Worm (Caenorhabditis elegans) whole organism, mixed stage, embryonic: ENCODE results near the gene nhr-65.

Source experiments
- M03D4.4 ChIP-seq: sonication (generic microtip); optimal IDR thresholded peaks from 2 replicates; lab custom pipeline; 2017; ENCODE audit warnings: mild to moderate bottlenecking, missing genetic modification characterization, missing compliant biosample characterization
- blmp-1 ChIP-seq: fragments of 150-350 bp; optimal IDR thresholded peaks from 2 replicates; lab custom pipeline; 2014; ENCODE audit warnings: missing biosample characterization, missing genetic modification characterization
- ceh-39 ChIP-seq: fragments of 150-350 bp; optimal IDR thresholded peaks from 2 replicates; lab custom pipeline; 2014; ENCODE audit warnings: missing biosample characterization, missing genetic modification characterization
- ceh-43 ChIP-seq: fragments of 200-800 bp; sonication (Bioruptor generic); optimal IDR thresholded peaks from 2 replicates; lab custom pipeline; 2018; ENCODE audit warnings: mild to moderate bottlenecking, missing genetic modification characterization, moderate library complexity, missing compliant biosample characterization
- ceh-83 ChIP-seq: fragments of 200-800 bp; sonication (Bioruptor generic); optimal IDR thresholded peaks from 2 replicates; lab custom pipeline; 2018; ENCODE audit warnings: mild to moderate bottlenecking, missing genetic modification characterization, missing compliant biosample characterization
- ces-1 ChIP-seq: fragments of 150-350 bp; optimal IDR thresholded peaks from 2 replicates; lab custom pipeline; 2014; ENCODE audit warnings: missing biosample characterization, missing genetic modification reagents, missing genetic modification characterization
- cnd-1 ChIP-seq: fragments of 200-800 bp; sonication (Bioruptor generic); optimal IDR thresholded peaks from 2 replicates; lab custom pipeline; 2018; ENCODE audit warnings: mild to moderate bottlenecking, missing genetic modification characterization, missing compliant biosample characterization
- drap-1 ChIP-seq: fragments of 200-800 bp; sonication (Bioruptor generic); optimal IDR thresholded peaks from 3 replicates; lab custom pipeline; 2018; ENCODE audit warnings: mild to moderate bottlenecking, missing genetic modification characterization, missing compliant biosample characterization
- elt-1 ChIP-seq: sonication (generic microtip); optimal IDR thresholded peaks from 2 replicates; lab custom pipeline; 2017; ENCODE audit warnings: missing genetic modification characterization, mild to moderate bottlenecking, missing compliant biosample characterization, antibody characterized with exemption, moderate library complexity, borderline replicate concordance; ENCODE audit not compliant: insufficient read depth
- elt-3 ChIP-seq: fragments of 150-350 bp; optimal IDR thresholded peaks from 2 replicates; lab custom pipeline; 2014; ENCODE audit warnings: missing biosample characterization, missing genetic modification characterization
- flh-1 ChIP-seq: fragments of 200-800 bp; sonication (Bioruptor generic); optimal IDR thresholded peaks from 2 replicates; lab custom pipeline; 2018; ENCODE audit warnings: mild to moderate bottlenecking, missing genetic modification characterization, moderate library complexity, missing compliant biosample characterization
- ham-2 ChIP-seq: fragments of 200-800 bp; sonication (Bioruptor generic); optimal IDR thresholded peaks from 2 replicates; lab custom pipeline; 2018; ENCODE audit warnings: mild to moderate bottlenecking, missing genetic modification characterization, missing compliant biosample characterization
- hlh-1 ChIP-seq: fragments of 150-350 bp; optimal IDR thresholded peaks from 2 replicates; lab custom pipeline; 2014; ENCODE audit warnings: missing biosample characterization, missing genetic modification reagents, missing genetic modification characterization
- lin-13 ChIP-seq: fragments of 150-350 bp; optimal IDR thresholded peaks from 2 replicates; lab custom pipeline; 2014; ENCODE audit warnings: missing biosample characterization, missing genetic modification characterization
- lin-32 ChIP-seq: fragments of 200-800 bp; sonication (Bioruptor generic); optimal IDR thresholded peaks from 2 replicates; lab custom pipeline; 2018; ENCODE audit warnings: mild to moderate bottlenecking, missing genetic modification characterization, missing compliant biosample characterization
- mep-1 ChIP-seq: fragments of 150-350 bp; optimal IDR thresholded peaks from 2 replicates; lab custom pipeline; 2017; ENCODE audit warnings: missing biosample characterization, missing genetic modification reagents, missing genetic modification characterization, inconsistent platforms
- mls-2 ChIP-seq: sonication (generic microtip); optimal IDR thresholded peaks from 2 replicates; lab custom pipeline; 2016; ENCODE audit warnings: mild to moderate bottlenecking, missing genetic modification characterization, moderate library complexity, missing compliant biosample characterization
- nhr-2 ChIP-seq: fragments of 150-350 bp; optimal IDR thresholded peaks from 2 replicates; lab custom pipeline; 2014; ENCODE audit warnings: missing biosample characterization, missing genetic modification characterization
- nhr-237 ChIP-seq: fragments of 150-350 bp; optimal IDR thresholded peaks from 2 replicates; lab custom pipeline; 2014; ENCODE audit warnings: missing biosample characterization, missing genetic modification characterization
- nhr-28 ChIP-seq: fragments of 150-350 bp; optimal IDR thresholded peaks from 2 replicates; lab custom pipeline; 2014; ENCODE audit warnings: missing biosample characterization, missing genetic modification characterization
- nhr-76 ChIP-seq: sonication (generic microtip); optimal IDR thresholded peaks from 2 replicates; lab custom pipeline; 2017; ENCODE audit warnings: missing biosample characterization, missing genetic modification characterization
- pha-4 ChIP-seq: fragments of 150-350 bp; optimal IDR thresholded peaks from 2 replicates; lab custom pipeline; 2018; ENCODE audit warnings: missing biosample characterization, missing genetic modification reagents, missing genetic modification characterization
- sem-2 ChIP-seq: fragments of 200-800 bp; sonication (Bioruptor generic); optimal IDR thresholded peaks from 2 replicates; lab custom pipeline; 2018; ENCODE audit warnings: mild to moderate bottlenecking, missing genetic modification characterization, missing compliant biosample characterization
- snpc-4 ChIP-seq: fragments of 150-350 bp; optimal IDR thresholded peaks from 2 replicates; lab custom pipeline; 2014; ENCODE audit warnings: missing biosample characterization, missing genetic modification characterization
- sptf-1 ChIP-seq: sonication (generic microtip); optimal IDR thresholded peaks from 2 replicates; lab custom pipeline; 2017; ENCODE audit warnings: mild to moderate bottlenecking, missing genetic modification characterization, moderate library complexity, missing compliant biosample characterization
- tbx-8 ChIP-seq: fragments of 200-800 bp; sonication (Bioruptor generic); optimal IDR thresholded peaks from 2 replicates; lab custom pipeline; 2018; ENCODE audit warnings: mild to moderate bottlenecking, missing genetic modification characterization, moderate library complexity, missing compliant biosample characterization
- unc-120 ChIP-seq: sonication (generic microtip); optimal IDR thresholded peaks from 2 replicates; lab custom pipeline; 2017; ENCODE audit warnings: missing genetic modification characterization, missing compliant biosample characterization; ENCODE audit not compliant: poor library complexity, severe bottlenecking
- unc-39 ChIP-seq: fragments of 150-350 bp; optimal IDR thresholded peaks from 2 replicates; lab custom pipeline; 2014; ENCODE audit warnings: missing biosample characterization, missing genetic modification characterization
- unc-62 ChIP-seq: fragments of 150-350 bp; optimal IDR thresholded peaks from 2 replicates; lab custom pipeline; 2014; ENCODE audit warnings: missing biosample characterization, missing genetic modification reagents, missing genetic modification characterization
- zip-8 ChIP-seq: fragments of 150-350 bp; optimal IDR thresholded peaks from 2 replicates; lab custom pipeline; 2014; ENCODE audit warnings: missing biosample characterization, missing genetic modification characterization
- ztf-11 ChIP-seq: fragments of 150-350 bp; optimal IDR thresholded peaks from 2 replicates; lab custom pipeline; 2014; ENCODE audit warnings: missing biosample characterization, missing genetic modification characterization

Gene nhr-65

ce11 chrV:18826445-18826844 lies 12.7 kb upstream of the nhr-65 start:
- no peak for TF ChIP-seq elt-3
- TF ChIP-seq ceh-39 (tag; lab: Kevin White, UChicago): no peak
- no peak for TF ChIP-seq pha-4 (tag; lab: Kevin White, UChicago)
- no peak for TF ChIP-seq ceh-83 (GFP tag; lab: Kevin White, UChicago)
- no peak for TF ChIP-seq unc-62
- TF ChIP-seq ham-2: no peak
- no peak for TF ChIP-seq unc-39 (tag; lab: Kevin White, UChicago)
- TF ChIP-seq ces-1 (GFP tag; lab: Kevin White, UChicago): no peak
- no peak for TF ChIP-seq snpc-4 (tag; lab: Kevin White, UChicago)
- TF ChIP-seq blmp-1: no peak
- TF ChIP-seq tbx-8: no peak
- TF ChIP-seq hlh-1 (tag; lab: Kevin White, UChicago): no peak
- TF ChIP-seq M03D4.4 (tag; lab: Kevin White, UChicago): no peak
- no peak for TF ChIP-seq nhr-76 (tag; lab: Kevin White, UChicago)
- TF ChIP-seq lin-32 (GFP tag; lab: Kevin White, UChicago): no peak

ce11 chrV:18827374-18827773 lies 11.7 kb upstream of the nhr-65 start:
- no peak for TF ChIP-seq nhr-2 (tag; lab: Kevin White, UChicago)
- TF ChIP-seq sptf-1: no peak
- no peak for TF ChIP-seq ztf-11
- TF ChIP-seq blmp-1: no peak
- no peak for TF ChIP-seq ces-1 (GFP tag; lab: Kevin White, UChicago)
- TF ChIP-seq M03D4.4 (tag; lab: Kevin White, UChicago): no peak
- no peak for TF ChIP-seq nhr-28
- TF ChIP-seq sem-2 (GFP tag; lab: Kevin White, UChicago): no peak
- TF ChIP-seq ceh-43: no peak
- TF ChIP-seq zip-8 (tag; lab: Kevin White, UChicago): no peak
- no peak for TF ChIP-seq mep-1 (tag; lab: Kevin White, UChicago)
- no peak for TF ChIP-seq cnd-1 (tag; lab: Kevin White, UChicago)
- TF ChIP-seq unc-120 (tag; lab: Kevin White, UChicago): no peak
- TF ChIP-seq drap-1 (GFP tag; lab: Kevin White, UChicago): no peak

- TF ChIP-seq drap-1 (GFP tag; lab: Kevin White, UChicago) (no peak), snpc-4 (tag; lab: Kevin White, UChicago) (no peak), nhr-2 (tag; lab: Kevin White, UChicago) (no peak), mls-2 (tag; lab: Kevin White, UChicago) (no peak), ztf-11 (no peak), lin-32 (GFP tag; lab: Kevin White, UChicago) (no peak), ham-2 (no peak), flh-1 (no peak), ceh-39 (tag; lab: Kevin White, UChicago) (no peak), unc-120 (tag; lab: Kevin White, UChicago) (no peak), ces-1 (GFP tag; lab: Kevin White, UChicago) (no peak), pha-4 (tag; lab: Kevin White, UChicago) (no peak), elt-1 (no peak), nhr-76 (tag; lab: Kevin White, UChicago) (no peak), blmp-1 (no peak), sem-2 (GFP tag; lab: Kevin White, UChicago) (no peak), unc-62 (no peak), unc-39 (tag; lab: Kevin White, UChicago) (no peak), nhr-237 (tag; lab: Kevin White, UChicago) (no peak), ceh-43 (no peak)
These were observed 2.0 kb upstream of the nhr-65 start, which contains the start of gene cyp-33D3 for ce11 chrV:18837125-18837524. cyp-33D3 (minus strand) TSS chrV:18837225.

- TF ChIP-seq nhr-237 (tag; lab: Kevin White, UChicago) (no peak), sem-2 (GFP tag; lab: Kevin White, UChicago) (no peak), ceh-43 (no peak), unc-120 (tag; lab: Kevin White, UChicago) (no peak), ceh-39 (tag; lab: Kevin White, UChicago) (no peak), nhr-28 (no peak), lin-13 (tag; lab: Kevin White, UChicago) (no peak), sptf-1 (no peak)
These were observed 3.4 kb downstream of the nhr-65 start for ce11 chrV:18842468-18842867.

- no peak for TF ChIP-seq sptf-1
- TF ChIP-seq ceh-39 (tag; lab: Kevin White, UChicago): no peak
- no peak for TF ChIP-seq unc-39 (tag; lab: Kevin White, UChicago)
- no peak for TF ChIP-seq mls-2 (tag; lab: Kevin White, UChicago)
- no peak for TF ChIP-seq ceh-83 (GFP tag; lab: Kevin White, UChicago)
- TF ChIP-seq zip-8 (tag; lab: Kevin White, UChicago): no peak
- no peak for TF ChIP-seq nhr-2 (tag; lab: Kevin White, UChicago)
- no peak for TF ChIP-seq lin-32 (GFP tag; lab: Kevin White, UChicago)
- TF ChIP-seq unc-62: no peak
- no peak for TF ChIP-seq nhr-237 (tag; lab: Kevin White, UChicago)
These were observed 7.4 kb downstream of the nhr-65 start, which contains the start of gene nhr-230 for ce11 chrV:18846480-18846879. nhr-230 (plus strand) TSS chrV:18846780.
